Worm (Caenorhabditis elegans) whole organism, young adult: ENCODE data around the gene usp-4.

Source experiments
- B0035.1 ChIP-seq: sonication (generic microtip); optimal IDR thresholded peaks from 2 replicates; lab custom pipeline; 2016; ENCODE audit warnings: missing genetic modification characterization, mild to moderate bottlenecking, missing compliant biosample characterization, missing genotype, missing genetic modification reagents
- B0261.1 ChIP-seq: sonication (generic microtip); optimal IDR thresholded peaks from 2 replicates; lab custom pipeline; 2016; ENCODE audit warnings: mild to moderate bottlenecking, missing genetic modification characterization, moderate library complexity, missing compliant biosample characterization
- B0336.3 ChIP-seq: fragments of 200-800 bp; sonication (Bioruptor generic); IDR thresholded peaks from 2 replicates; pipeline ENCODE4 v1.3.6; 2022; ENCODE audit warnings: missing genetic modification characterization, missing compliant biosample characterization
- C06A6.2 ChIP-seq: fragments of 200-800 bp; sonication (Bioruptor generic); conservative IDR thresholded peaks from 2 replicates; pipeline ENCODE4 v1.3.6; 2022; ENCODE audit warnings: missing genetic modification characterization, missing compliant biosample characterization
- D2030.7 ChIP-seq: fragments of 200-800 bp; sonication (Bioruptor generic); IDR thresholded peaks from 2 replicates; pipeline ENCODE4 v1.3.6; 2022; ENCODE audit warnings: missing genetic modification reagents, missing genetic modification characterization, missing compliant biosample characterization
- F10E7.11 ChIP-seq: sonication (generic microtip); optimal IDR thresholded peaks from 2 replicates; lab custom pipeline; 2017; ENCODE audit warnings: mild to moderate bottlenecking, missing genetic modification characterization, moderate library complexity, missing compliant biosample characterization
- F22D6.2 ChIP-seq: sonication (generic microtip); optimal IDR thresholded peaks from 2 replicates; lab custom pipeline; 2016; ENCODE audit warnings: mild to moderate bottlenecking, missing genetic modification characterization, missing compliant biosample characterization
- F37B4.10 ChIP-seq: fragments of 200-800 bp; sonication (Bioruptor generic); IDR thresholded peaks from 2 replicates; pipeline ENCODE4 v1.3.6; 2022; ENCODE audit warnings: missing genetic modification characterization, missing compliant biosample characterization
- T07F8.4 ChIP-seq: sonication (generic microtip); optimal IDR thresholded peaks from 2 replicates; lab custom pipeline; 2016; ENCODE audit warnings: mild to moderate bottlenecking, missing genetic modification characterization, moderate library complexity, missing compliant biosample characterization
- Y53G8AR.9 ChIP-seq: fragments of 200-800 bp; sonication (Bioruptor generic); conservative IDR thresholded peaks from 2 replicates; pipeline ENCODE4 v1.3.6; 2022; ENCODE audit warnings: missing genetic modification reagents, missing genetic modification characterization, missing compliant biosample characterization
- ZK185.1 ChIP-seq: sonication (generic microtip); optimal IDR thresholded peaks from 2 replicates; lab custom pipeline; 2016; ENCODE audit warnings: mild to moderate bottlenecking, missing genetic modification characterization, missing compliant biosample characterization; ENCODE audit not compliant: poor library complexity, severe bottlenecking
- akir-1 ChIP-seq: fragments of 200-800 bp; sonication (Bioruptor generic); optimal IDR thresholded peaks from 2 replicates; lab custom pipeline; 2018; ENCODE audit warnings: mild to moderate bottlenecking, missing genetic modification characterization, moderate library complexity, missing compliant biosample characterization
- aptf-2 ChIP-seq: fragments of 200-800 bp; sonication (Bioruptor generic); conservative IDR thresholded peaks from 2 replicates; pipeline ENCODE4 v1.3.6; 2022; ENCODE audit warnings: missing genetic modification reagents, missing genetic modification characterization, missing compliant biosample characterization
- atf-7 ChIP-seq: sonication (generic microtip); optimal IDR thresholded peaks from 2 replicates; lab custom pipeline; 2017; ENCODE audit warnings: mild to moderate bottlenecking, missing genetic modification characterization, missing compliant biosample characterization
- attf-6 ChIP-seq: fragments of 200-800 bp; sonication (Bioruptor generic); IDR thresholded peaks from 2 replicates; pipeline ENCODE4 v1.3.6; 2022; ENCODE audit warnings: missing genetic modification reagents, missing genetic modification characterization, missing compliant biosample characterization
- bed-2 ChIP-seq: fragments of 200-800 bp; sonication (Bioruptor generic); IDR thresholded peaks from 2 replicates; pipeline ENCODE4 v1.3.6; 2022; ENCODE audit warnings: missing genetic modification reagents, missing genetic modification characterization, missing compliant biosample characterization
- ccch-3 ChIP-seq: fragments of 200-800 bp; sonication (Bioruptor generic); optimal IDR thresholded peaks from 2 replicates; lab custom pipeline; 2018; ENCODE audit warnings: mild to moderate bottlenecking, missing genetic modification characterization, missing compliant biosample characterization
- ceh-27 ChIP-seq: fragments of 200-800 bp; sonication (Bioruptor generic); optimal IDR thresholded peaks from 2 replicates; lab custom pipeline; 2018; ENCODE audit warnings: mild to moderate bottlenecking, missing genetic modification characterization, moderate library complexity, missing compliant biosample characterization
- ceh-40 ChIP-seq: fragments of 200-800 bp; sonication (Bioruptor generic); IDR thresholded peaks from 2 replicates; pipeline ENCODE4 v1.3.6; 2022; ENCODE audit warnings: missing genetic modification characterization, missing compliant biosample characterization
- ceh-58 ChIP-seq: fragments of 200-800 bp; sonication (Bioruptor generic); IDR thresholded peaks from 2 replicates; pipeline ENCODE4 v1.3.6; 2022; ENCODE audit warnings: missing genetic modification characterization, missing compliant biosample characterization
- ceh-79 ChIP-seq: sonication (generic microtip); optimal IDR thresholded peaks from 2 replicates; lab custom pipeline; 2017; ENCODE audit warnings: mild to moderate bottlenecking, missing genetic modification characterization, missing compliant biosample characterization
- die-1 ChIP-seq: sonication (generic microtip); optimal IDR thresholded peaks from 2 replicates; lab custom pipeline; 2016; ENCODE audit warnings: missing genotype, mild to moderate bottlenecking, missing genetic modification characterization, missing compliant biosample characterization
- egrh-3 ChIP-seq: fragments of 200-800 bp; sonication (Bioruptor generic); IDR thresholded peaks from 2 replicates; pipeline ENCODE4 v1.3.6; 2022; ENCODE audit warnings: missing genetic modification reagents, missing genetic modification characterization, missing compliant biosample characterization
- ekl-4 ChIP-seq: fragments of 200-800 bp; sonication (Bioruptor generic); IDR thresholded peaks from 2 replicates; pipeline ENCODE4 v1.3.6; 2022; ENCODE audit warnings: missing genetic modification reagents, missing genetic modification characterization, missing compliant biosample characterization
- gei-17 ChIP-seq: fragments of 200-800 bp; sonication (Bioruptor generic); optimal IDR thresholded peaks from 2 replicates; lab custom pipeline; 2018; ENCODE audit warnings: mild to moderate bottlenecking, missing genetic modification characterization, missing compliant biosample characterization
- lin-26 ChIP-seq: fragments of 200-800 bp; sonication (Bioruptor generic); IDR thresholded peaks from 2 replicates; pipeline ENCODE4 v1.3.6; 2022; ENCODE audit warnings: missing genetic modification reagents, missing genetic modification characterization, missing compliant biosample characterization
- lin-35 ChIP-seq, 3 experiments: fragments of 150-350 bp in 2 of 3; sonication (generic microtip) in 1 of 3; optimal IDR thresholded peaks; 2 replicates each; lab custom pipeline; 2014 to 2018; ENCODE audit warnings: missing biosample characterization in 3 of 3, missing genetic modification characterization in 3 of 3, missing genetic modification reagents in 3 of 3
- lin-40 ChIP-seq: sonication (generic microtip); optimal IDR thresholded peaks from 2 replicates; lab custom pipeline; 2016; ENCODE audit warnings: missing genetic modification characterization, mild to moderate bottlenecking, missing compliant biosample characterization, missing genotype, missing genetic modification reagents
- lsl-1 ChIP-seq: fragments of 200-800 bp; sonication (Bioruptor generic); optimal IDR thresholded peaks from 2 replicates; lab custom pipeline; 2018; ENCODE audit warnings: mild to moderate bottlenecking, missing genetic modification characterization, moderate library complexity, missing compliant biosample characterization
- madf-3 ChIP-seq: fragments of 200-800 bp; sonication (Bioruptor generic); IDR thresholded peaks from 2 replicates; pipeline ENCODE4 v1.3.6; 2022; ENCODE audit warnings: missing genetic modification reagents, missing genetic modification characterization, missing compliant biosample characterization
- madf-6 ChIP-seq: fragments of 200-800 bp; sonication (Bioruptor generic); IDR thresholded peaks from 2 replicates; pipeline ENCODE4 v1.3.6; 2022; ENCODE audit warnings: missing genetic modification reagents, missing genetic modification characterization, missing compliant biosample characterization
- madf-8 ChIP-seq: fragments of 200-800 bp; sonication (Bioruptor generic); conservative IDR thresholded peaks from 2 replicates; pipeline ENCODE4 v1.3.6; 2022; ENCODE audit warnings: missing genetic modification reagents, missing genetic modification characterization, missing compliant biosample characterization
- mcd-1 ChIP-seq: fragments of 200-800 bp; sonication (Bioruptor generic); IDR thresholded peaks from 2 replicates; pipeline ENCODE4 v1.3.6; 2022; ENCODE audit warnings: missing genetic modification reagents, missing genetic modification characterization, missing compliant biosample characterization
- mel-28 ChIP-seq: sonication (generic microtip); optimal IDR thresholded peaks from 2 replicates; lab custom pipeline; 2016; ENCODE audit warnings: borderline replicate concordance, mild to moderate bottlenecking, missing genetic modification characterization, missing compliant biosample characterization
- mes-4 ChIP-seq: sonication (generic microtip); optimal IDR thresholded peaks from 2 replicates; lab custom pipeline; 2016; ENCODE audit warnings: missing genotype, missing genetic modification characterization, missing compliant biosample characterization
- nfyb-1 ChIP-seq: fragments of 200-800 bp; sonication (Bioruptor generic); IDR thresholded peaks from 2 replicates; pipeline ENCODE4 v1.3.6; 2022; ENCODE audit warnings: missing genetic modification reagents, missing genetic modification characterization, missing compliant biosample characterization
- nhr-179 ChIP-seq: sonication (generic microtip); optimal IDR thresholded peaks from 2 replicates; lab custom pipeline; 2016; ENCODE audit warnings: mild to moderate bottlenecking, missing genetic modification characterization, missing compliant biosample characterization
- nhr-90 ChIP-seq: sonication (generic microtip); optimal IDR thresholded peaks from 2 replicates; lab custom pipeline; 2016; ENCODE audit warnings: missing genotype, mild to moderate bottlenecking, missing genetic modification characterization, missing compliant biosample characterization
- pha-4 ChIP-seq: fragments of 150-350 bp; sonication (generic microtip); optimal IDR thresholded peaks from 2 replicates; lab custom pipeline; 2014; ENCODE audit warnings: missing biosample characterization, missing genetic modification reagents, missing genetic modification characterization
- rcor-1 ChIP-seq: fragments of 200-800 bp; sonication (Bioruptor generic); IDR thresholded peaks from 2 replicates; pipeline ENCODE4 v1.3.6; 2022; ENCODE audit warnings: missing genetic modification reagents, missing genetic modification characterization, missing compliant biosample characterization
- repo-1 ChIP-seq: sonication (generic microtip); optimal IDR thresholded peaks from 2 replicates; lab custom pipeline; 2017; ENCODE audit warnings: mild to moderate bottlenecking, missing genetic modification characterization, missing compliant biosample characterization
- sea-2 ChIP-seq: fragments of 200-800 bp; sonication (Bioruptor generic); IDR thresholded peaks from 2 replicates; pipeline ENCODE4 v1.3.6; 2022; ENCODE audit warnings: missing genetic modification characterization, missing compliant biosample characterization
- snpc-3.4 ChIP-seq: sonication (generic microtip); optimal IDR thresholded peaks from 2 replicates; lab custom pipeline; 2017; ENCODE audit warnings: missing genetic modification characterization, mild to moderate bottlenecking, missing compliant biosample characterization, antibody characterized with exemption, moderate library complexity, missing genotype, missing genetic modification reagents
- snpc-4 ChIP-seq, 5 experiments: fragments of 150-350 bp in 1 of 5; sonication (generic microtip) in 4 of 5; optimal IDR thresholded peaks; 2 replicates each; lab custom pipeline; 2014 to 2018; ENCODE audit warnings: missing genetic modification characterization in 5 of 5, missing biosample characterization in 3 of 5, antibody characterized with exemption in 2 of 5, mild to moderate bottlenecking in 2 of 5, missing compliant biosample characterization in 2 of 5, missing genotype in 2 of 5, moderate library complexity in 2 of 5, missing genetic modification reagents in 1 of 5
- tbp1 ChIP-seq: fragments of 200-800 bp; sonication (Bioruptor generic); optimal IDR thresholded peaks from 2 replicates; lab custom pipeline; 2018; ENCODE audit warnings: mild to moderate bottlenecking, missing genetic modification characterization, missing compliant biosample characterization
- ztf-22 ChIP-seq: fragments of 200-800 bp; sonication (Bioruptor generic); optimal IDR thresholded peaks from 2 replicates; lab custom pipeline; 2018; ENCODE audit warnings: mild to moderate bottlenecking, missing genetic modification characterization, moderate library complexity, missing compliant biosample characterization

The usp-4 gene

ce11 chrIV:6792380-6793309 lies 35.5 kb downstream of the usp-4 start (continued):
- TF ChIP-seq lin-35 (GFP tag; optimal IDR thresholded peaks at IDR 0.05; lab: Kevin White, UChicago) (peak in 1 of 3 experiments; percentile 42), B0035.1 (peak; percentile 44), T07F8.4 (tag; lab: Kevin White, UChicago) (no peak), ceh-27 (no peak), snpc-3.4 (tag; lab: Kevin White, UChicago) (peak; percentile 75), lsl-1 (peak; percentile 50), D2030.7 (GFP tag; lab: Robert Waterston, UW) (no peak), pha-4 (no peak), die-1 (tag; lab: Kevin White, UChicago) (no peak), ccch-3 (GFP tag; lab: Kevin White, UChicago) (no peak), aptf-2 (GFP tag; lab: Robert Waterston, UW) (no peak), ZK185.1 (tag; lab: Kevin White, UChicago) (peak; percentile 50), ceh-40 (GFP tag; lab: Robert Waterston, UW) (no peak), madf-3 (GFP tag; lab: Robert Waterston, UW) (peak; percentile 37; the same call in 1 of the 2 replicates), F22D6.2 (tag; lab: Kevin White, UChicago) (no peak), atf-7 (tag; lab: Kevin White, UChicago) (peak; percentile 54), ekl-4 (GFP tag; lab: Robert Waterston, UW) (no peak; the same call in none of the 2 replicates), F10E7.11 (no peak), tbp1 (GFP tag; lab: Kevin White, UChicago) (peak; percentile 63), mes-4 (no peak), B0336.3 (GFP tag; lab: Robert Waterston, UW) (0 out of 2 replicates have a peak, but pooled peaks have one; percentile 12), repo-1 (tag; lab: Kevin White, UChicago) (peak; percentile 58), snpc-4 (GFP tag; optimal IDR thresholded peaks at IDR 0.05; lab: Kevin White, UChicago) (peak; percentile 84), snpc-4 (tag; optimal IDR thresholded peaks at IDR 0.05; lab: Kevin White, UChicago) (peak; percentile 88 to 96 (median 94)), lin-40 (tag; lab: Kevin White, UChicago) (peak; percentile 58), ztf-22 (GFP tag; lab: Kevin White, UChicago) (peak; percentile 7), nhr-90 (tag; lab: Kevin White, UChicago) (no peak), egrh-3 (GFP tag; lab: Robert Waterston, UW) (no peak), bed-2 (GFP tag; lab: Robert Waterston, UW) (no peak), ceh-58 (GFP tag; lab: Robert Waterston, UW) (no peak), C06A6.2 (no peak), ceh-79 (tag; lab: Kevin White, UChicago) (peak; percentile 50), madf-8 (no peak), nhr-179 (tag; lab: Kevin White, UChicago) (no peak), akir-1 (GFP tag; lab: Kevin White, UChicago) (no peak), rcor-1 (GFP tag; lab: Robert Waterston, UW) (peak; percentile 29; the same call in 1 of the 2 replicates), lin-26 (peak; percentile 36; the same call in 1 of the 2 replicates), B0261.1 (tag; lab: Kevin White, UChicago) (no peak), F37B4.10 (GFP tag; lab: Robert Waterston, UW) (no peak), madf-6 (GFP tag; lab: Robert Waterston, UW) (peak; percentile 45), gei-17 (GFP tag; lab: Kevin White, UChicago) (no peak), nfyb-1 (peak; percentile 58), sea-2 (GFP tag; lab: Robert Waterston, UW) (no peak), mel-28 (no peak), mcd-1 (GFP tag; lab: Robert Waterston, UW) (peak; percentile 24; the same call in 1 of the 2 replicates), attf-6 (GFP tag; lab: Robert Waterston, UW) (no peak), Y53G8AR.9 (GFP tag; lab: Robert Waterston, UW) (peak; percentile 62)
